Worm (Caenorhabditis elegans): ENCODE measurements around the gene sahd-1.

The sahd-1 gene

ce11 chrII:5459534-5459933 is 55.2 kb downstream of the sahd-1 start:
- TF ChIP-seq lin-32 (GFP tag; optimal IDR thresholded peaks at IDR 0.05) (no peak), snpc-4 (tag; optimal IDR thresholded peaks at IDR 0.05) (no peak), sem-2 (GFP tag; optimal IDR thresholded peaks at IDR 0.05) (no peak), ceh-43 (GFP tag; optimal IDR thresholded peaks at IDR 0.05) (no peak), lsy-2 (tag; optimal IDR thresholded peaks at IDR 0.05) (no peak), lin-13 (tag; optimal IDR thresholded peaks at IDR 0.05) (no peak), ztf-11 (tag; optimal IDR thresholded peaks at IDR 0.05) (no peak), nhr-12 (tag; optimal IDR thresholded peaks at IDR 0.05) (no peak), bed-3 (GFP tag; optimal IDR thresholded peaks at IDR 0.05) (no peak), nhr-237 (tag; optimal IDR thresholded peaks at IDR 0.05) (no peak), elt-3 (tag; optimal IDR thresholded peaks at IDR 0.05) (no peak), ham-2 (GFP tag; optimal IDR thresholded peaks at IDR 0.05) (no peak), flh-1 (GFP tag; optimal IDR thresholded peaks at IDR 0.05) (no peak), M03D4.4 (tag; optimal IDR thresholded peaks at IDR 0.05) (no peak), pha-4 (tag; optimal IDR thresholded peaks at IDR 0.05) (no peak), ces-1 (GFP tag; optimal IDR thresholded peaks at IDR 0.05) (no peak), elt-1 (tag; optimal IDR thresholded peaks at IDR 0.05; ENCODE audit: borderline replicate concordance, insufficient read depth) (no peak), mls-2 (tag; optimal IDR thresholded peaks at IDR 0.05) (no peak), tbx-8 (GFP tag; optimal IDR thresholded peaks at IDR 0.05) (no peak)
